Fruit fly (Drosophila melanogaster): ENCODE data around the gene CG4793.

The CG4793 gene

DNA sequence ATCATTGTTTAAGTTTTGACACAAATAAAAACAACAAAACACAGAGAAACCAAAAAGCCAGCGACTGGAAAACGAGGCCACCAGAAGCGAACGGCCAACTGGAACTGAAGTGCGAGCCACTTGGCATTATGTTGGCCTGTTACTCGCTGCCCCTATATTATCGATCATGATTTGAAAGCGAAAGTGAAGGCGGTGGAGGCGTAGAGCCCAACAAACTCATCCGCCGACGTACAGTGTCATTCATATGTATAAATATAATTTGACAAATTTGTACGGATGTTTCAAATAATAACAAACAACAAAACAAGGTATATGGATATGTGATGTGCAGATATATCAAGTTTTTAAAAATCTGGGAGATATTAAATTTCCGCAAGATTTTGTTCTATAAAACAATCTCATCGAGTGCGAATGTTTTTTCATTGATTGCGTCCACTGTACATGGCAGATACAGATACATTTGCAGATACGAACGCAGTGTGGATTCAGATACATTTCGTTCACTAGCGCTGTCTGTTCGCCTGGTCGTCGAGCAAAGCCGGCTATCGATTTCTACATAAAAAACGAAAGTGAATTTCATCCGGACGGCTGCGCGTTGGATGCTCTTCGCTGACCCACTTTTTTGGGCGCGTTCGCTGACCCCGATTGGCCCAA is 12.1 kb upstream of the CG4793 start (continued):
- TF ChIP-seq CG18764 (GFP tag; optimal IDR thresholded peaks at IDR 0.05) (peak; percentile 90), lab (GFP tag; optimal IDR thresholded peaks at IDR 0.05) (peak; percentile 95), ssp (GFP tag; IDR thresholded peaks at IDR 0.05) (peak; percentile 87), CG7786 (GFP tag; optimal IDR thresholded peaks at IDR 0.05) (peak; percentile 95), pfk (GFP tag; optimal IDR thresholded peaks at IDR 0.05) (peak; percentile 46), gcm (GFP tag; optimal IDR thresholded peaks at IDR 0.05) (peak; percentile 95), CG14860 (GFP tag; IDR thresholded peaks at IDR 0.05; ENCODE audit: partially characterized antibody) (peak; percentile 52; the same call in 2 of the 3 replicates), scrt (GFP tag; optimal IDR thresholded peaks at IDR 0.05) (peak; percentile 78), CG3407 (GFP tag; optimal IDR thresholded peaks at IDR 0.05) (peak; percentile 94), CG17361 (GFP tag; IDR thresholded peaks at IDR 0.05) (peak; percentile 95), Drgx (GFP tag; IDR thresholded peaks at IDR 0.05) (peak; percentile 96), CG13123 (GFP tag; optimal IDR thresholded peaks at IDR 0.05) (peak; percentile 94), repo (GFP tag; optimal IDR thresholded peaks at IDR 0.05) (peak; percentile 95), CG10321 (GFP tag; IDR thresholded peaks at IDR 0.05) (peak; percentile 76; the same call in 1 of the 2 replicates), CG8944 (GFP tag; optimal IDR thresholded peaks at IDR 0.05) (peak; percentile 94), CG10959 (GFP tag; IDR thresholded peaks at IDR 0.05) (peak; percentile 83), Jarid2 (GFP tag; optimal IDR thresholded peaks at IDR 0.05) (peak; percentile 82), h (optimal IDR thresholded peaks at IDR 0.05) (no peak), CG17385 (GFP tag; optimal IDR thresholded peaks at IDR 0.05) (peak; percentile 94), CG2712 (tag; optimal IDR thresholded peaks at IDR 0.05) (peak; percentile 96), CTCF (GFP tag; optimal IDR thresholded peaks at IDR 0.05) (peak; percentile 65), MESR4 (GFP tag; optimal IDR thresholded peaks at IDR 0.05) (peak; percentile 47), jigr1 (GFP tag; IDR thresholded peaks at IDR 0.05) (peak; percentile 87), HLHmδ (GFP tag; optimal IDR thresholded peaks at IDR 0.05) (peak; percentile 98), CG8388 (GFP tag; optimal IDR thresholded peaks at IDR 0.05) (peak; percentile 98), cas (GFP tag; IDR thresholded peaks at IDR 0.05) (peak; percentile 80), CG9215 (GFP tag; IDR thresholded peaks at IDR 0.05) (peak; percentile 90), CG17186 (GFP tag; optimal IDR thresholded peaks at IDR 0.05) (peak; percentile 80), mam (GFP tag; optimal IDR thresholded peaks at IDR 0.05) (peak; percentile 95), CG17359 (tag; optimal IDR thresholded peaks at IDR 0.05) (peak; percentile 97), CG10267 (tag; optimal IDR thresholded peaks at IDR 0.05) (peak; percentile 90), run (tag; optimal IDR thresholded peaks at IDR 0.05) (peak; percentile 98), Abd-B (GFP tag; optimal IDR thresholded peaks at IDR 0.05) (peak; percentile 93), CG4820 (GFP tag; optimal IDR thresholded peaks at IDR 0.05) (peak; percentile 95), Hmr (GFP tag; optimal IDR thresholded peaks at IDR 0.05) (peak; percentile 94), H2.0 (GFP tag; IDR thresholded peaks at IDR 0.05) (peak; percentile 97), B-H1 (GFP tag; IDR thresholded peaks at IDR 0.05) (peak; percentile 94), CG10147 (GFP tag; optimal IDR thresholded peaks at IDR 0.05) (peak; percentile 83), CG11696 (GFP tag; IDR thresholded peaks at IDR 0.05) (peak; percentile 90), CG34422 (GFP tag; IDR thresholded peaks at IDR 0.05) (peak; percentile 96), z (GFP tag; IDR thresholded peaks at IDR 0.05) (peak; percentile 16; the same call in 1 of the 3 replicates), corto (GFP tag; optimal IDR thresholded peaks at IDR 0.05) (peak; percentile 88)

Measured in whole organism, embryonic.